Worm (Caenorhabditis elegans): ENCODE measurements around the gene cacn-1.

DNA sequence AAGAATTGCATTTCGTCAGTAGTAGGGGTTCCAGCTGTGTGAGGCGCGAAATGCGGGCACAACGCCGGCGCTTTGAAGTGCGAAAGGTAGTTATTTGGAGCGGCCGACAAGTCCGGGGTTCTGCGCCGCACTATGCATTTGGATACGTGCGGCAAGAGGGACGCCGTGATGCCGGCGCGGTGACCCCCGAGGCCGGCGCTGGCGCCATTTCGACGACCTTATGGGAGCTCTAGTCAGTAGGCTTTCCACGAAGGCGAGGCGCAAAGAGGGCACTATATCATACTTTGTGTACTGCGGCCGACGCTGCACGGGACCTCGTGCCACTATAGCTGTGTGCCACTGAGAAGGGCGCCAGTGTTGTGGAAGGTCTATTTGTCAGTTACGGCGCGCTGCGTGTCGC lies 45.1 kb downstream of the cacn-1 start:
- TF ChIP-seq unc-62 (GFP tag; optimal IDR thresholded peaks at IDR 0.05) (no peak), ztf-11 (tag; optimal IDR thresholded peaks at IDR 0.05) (no peak), nhr-12 (tag; optimal IDR thresholded peaks at IDR 0.05) (no peak), mdl-1 (tag; optimal IDR thresholded peaks at IDR 0.05) (no peak), fos-1 (tag; optimal IDR thresholded peaks at IDR 0.05) (no peak), ceh-9 (tag; optimal IDR thresholded peaks at IDR 0.05) (no peak), pha-4 (tag; optimal IDR thresholded peaks at IDR 0.05) (no peak), elt-3 (tag; optimal IDR thresholded peaks at IDR 0.05) (no peak), sea-2 (GFP tag; optimal IDR thresholded peaks at IDR 0.05) (no peak), eor-1 (tag; optimal IDR thresholded peaks at IDR 0.05) (no peak), ceh-82 (tag; optimal IDR thresholded peaks at IDR 0.05) (no peak), egl-27 (tag; optimal IDR thresholded peaks at IDR 0.05) (no peak), daf-12 (tag; optimal IDR thresholded peaks at IDR 0.05) (no peak)

Measured in whole organism, L3 larva.